Worm (Caenorhabditis elegans) whole organism, young adult: ENCODE results near the gene kars-1.

Experiments used
- C06A6.2 ChIP-seq: fragments of 200-800 bp; sonication (Bioruptor generic); conservative IDR thresholded peaks from 2 replicates; pipeline ENCODE4 v1.3.6; 2022; ENCODE audit warnings: missing genetic modification characterization, missing compliant biosample characterization
- K11D2.4 ChIP-seq: fragments of 200-800 bp; sonication (Bioruptor generic); IDR thresholded peaks from 2 replicates; pipeline ENCODE4 v1.3.6; 2022; ENCODE audit warnings: missing genetic modification reagents, missing genetic modification characterization, missing compliant biosample characterization
- atf-7 ChIP-seq: sonication (generic microtip); optimal IDR thresholded peaks from 2 replicates; lab custom pipeline; 2017; ENCODE audit warnings: mild to moderate bottlenecking, missing genetic modification characterization, missing compliant biosample characterization
- egl-44 ChIP-seq: fragments of 200-800 bp; sonication (Bioruptor generic); IDR thresholded peaks from 2 replicates; pipeline ENCODE4 v1.3.6; 2022; ENCODE audit warnings: missing genetic modification reagents, missing genetic modification characterization, missing compliant biosample characterization
- him-1 ChIP-seq: sonication (generic microtip); optimal IDR thresholded peaks from 2 replicates; lab custom pipeline; 2016; ENCODE audit warnings: missing genotype, missing genetic modification reagents, missing genetic modification characterization, missing compliant biosample characterization
- hsf-1 ChIP-seq: fragments of 200-800 bp; sonication (Bioruptor generic); IDR thresholded peaks from 2 replicates; pipeline ENCODE4 v1.3.6; 2022; ENCODE audit warnings: missing genetic modification reagents, missing genetic modification characterization, missing compliant biosample characterization
- madf-3 ChIP-seq: fragments of 200-800 bp; sonication (Bioruptor generic); IDR thresholded peaks from 2 replicates; pipeline ENCODE4 v1.3.6; 2022; ENCODE audit warnings: missing genetic modification reagents, missing genetic modification characterization, missing compliant biosample characterization
- madf-8 ChIP-seq: fragments of 200-800 bp; sonication (Bioruptor generic); conservative IDR thresholded peaks from 2 replicates; pipeline ENCODE4 v1.3.6; 2022; ENCODE audit warnings: missing genetic modification reagents, missing genetic modification characterization, missing compliant biosample characterization
- mcd-1 ChIP-seq: fragments of 200-800 bp; sonication (Bioruptor generic); IDR thresholded peaks from 2 replicates; pipeline ENCODE4 v1.3.6; 2022; ENCODE audit warnings: missing genetic modification reagents, missing genetic modification characterization, missing compliant biosample characterization
- rec-8 ChIP-seq, 2 experiments: sonication (generic microtip); optimal IDR thresholded peaks; 2 replicates each; lab custom pipeline; 2016; ENCODE audit warnings: mild to moderate bottlenecking in 2 of 2, missing genetic modification characterization in 2 of 2, missing genetic modification reagents in 2 of 2, missing genotype in 2 of 2, missing biosample characterization in 1 of 2, missing compliant biosample characterization in 1 of 2, moderate library complexity in 1 of 2

DNA sequence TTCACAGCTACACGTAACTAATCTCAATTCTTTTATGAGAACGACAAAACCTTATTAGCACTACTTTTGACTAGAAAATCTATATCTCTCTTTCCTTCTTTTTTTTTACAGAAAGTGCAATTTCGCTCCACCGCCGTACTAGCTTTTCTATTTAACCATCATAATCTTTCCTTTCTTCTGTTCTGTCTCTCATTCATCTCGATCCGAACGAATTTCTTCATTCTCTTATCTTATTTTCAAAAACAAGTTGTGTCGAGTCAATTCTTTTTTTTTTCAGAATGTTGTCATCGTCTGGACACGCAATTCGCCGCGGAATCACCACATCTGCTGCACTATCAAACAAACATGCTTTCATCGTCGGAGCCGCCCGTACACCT lies 1.3 kb upstream of the kars-1 start, which contains the start of gene kat-1:
- TF ChIP-seq egl-44 (GFP tag; lab: Robert Waterston, UW) (no peak), rec-8 (tag; optimal IDR thresholded peaks at IDR 0.05; lab: Kevin White, UChicago) (no peak), hsf-1 (no peak), him-1 (tag; lab: Kevin White, UChicago) (no peak), mcd-1 (GFP tag; lab: Robert Waterston, UW) (no peak), madf-3 (GFP tag; lab: Robert Waterston, UW) (no peak), madf-8 (GFP tag; lab: Robert Waterston, UW) (no peak), atf-7 (tag; lab: Kevin White, UChicago) (no peak), C06A6.2 (no peak), K11D2.4 (GFP tag; lab: Robert Waterston, UW) (no peak)
